Fruit fly (Drosophila melanogaster): ENCODE results near the gene CG4360.

dm6 chr3R:20309661-20310497, 17.9 kb downstream of the CG4360 start:
- TF ChIP-seq Ets96B (tag; optimal IDR thresholded peaks at IDR 0.05): no peak
- TF ChIP-seq Met (GFP tag; optimal IDR thresholded peaks at IDR 0.05): no peak
- no peak for TF ChIP-seq Sox102F (GFP tag; optimal IDR thresholded peaks at IDR 0.05)
- TF ChIP-seq CG8632 (GFP tag; optimal IDR thresholded peaks at IDR 0.05): no peak
- TF ChIP-seq CG16779 (tag; optimal IDR thresholded peaks at IDR 0.05): no peak
- TF ChIP-seq CG3032 (tag; optimal IDR thresholded peaks at IDR 0.05): no peak
- TF ChIP-seq fkh (GFP tag; optimal IDR thresholded peaks at IDR 0.05): no peak
- TF ChIP-seq CG10669 (GFP tag; optimal IDR thresholded peaks at IDR 0.05): no peak
